Worm (Caenorhabditis elegans) whole organism, L2 larva: ENCODE results near the gene mdh-1.
A peak's percentile ranks its signal among the peaks of the same experiment; 100 is the strongest.

Experiments
- C34F6.9 ChIP-seq: fragments of 150-350 bp; optimal IDR thresholded peaks from 2 replicates; lab custom pipeline; 2014; ENCODE audit warnings: missing biosample characterization, missing genetic modification characterization
- alr-1 ChIP-seq: fragments of 150-350 bp; optimal IDR thresholded peaks from 2 replicates; lab custom pipeline; 2014; ENCODE audit warnings: missing biosample characterization, missing genetic modification characterization
- ama-1 ChIP-seq: fragments of 150-350 bp; optimal IDR thresholded peaks from 2 replicates; lab custom pipeline; 2018; ENCODE audit warnings: inconsistent platforms
- ceh-82 ChIP-seq: fragments of 150-350 bp; optimal IDR thresholded peaks from 2 replicates; lab custom pipeline; 2014; ENCODE audit warnings: missing biosample characterization, missing genetic modification characterization
- crh-2 ChIP-seq: sonication (generic microtip); optimal IDR thresholded peaks from 2 replicates; lab custom pipeline; 2017; ENCODE audit warnings: missing biosample characterization, missing genetic modification characterization
- elt-3 ChIP-seq: sonication (generic microtip); optimal IDR thresholded peaks from 2 replicates; lab custom pipeline; 2017; ENCODE audit warnings: missing biosample characterization, missing genetic modification characterization
- fos-1 ChIP-seq: fragments of 150-350 bp; optimal IDR thresholded peaks from 2 replicates; lab custom pipeline; 2014; ENCODE audit warnings: missing biosample characterization, missing genetic modification characterization
- lin-39 ChIP-seq: fragments of 150-350 bp; optimal IDR thresholded peaks from 2 replicates; lab custom pipeline; 2014; ENCODE audit warnings: missing biosample characterization, missing genetic modification reagents, missing genetic modification characterization
- lsy-2 ChIP-seq, 2 experiments: fragments of 150-350 bp in 1 of 2; sonication (generic microtip) in 1 of 2; optimal IDR thresholded peaks; 2 replicates each; lab custom pipeline; 2014 to 2017; ENCODE audit warnings: missing biosample characterization in 2 of 2, missing genetic modification characterization in 2 of 2
- nhr-10 ChIP-seq: sonication (generic microtip); optimal IDR thresholded peaks from 2 replicates; lab custom pipeline; 2017; ENCODE audit warnings: missing biosample characterization, missing genetic modification characterization
- sma-3 ChIP-seq: sonication (generic microtip); optimal IDR thresholded peaks from 2 replicates; lab custom pipeline; 2016; ENCODE audit warnings: missing genetic modification reagents, missing genetic modification characterization, missing compliant biosample characterization
- snpc-4 ChIP-seq: fragments of 150-350 bp; optimal IDR thresholded peaks from 2 replicates; lab custom pipeline; 2014; ENCODE audit warnings: missing biosample characterization, missing genetic modification characterization
- ztf-11 ChIP-seq: sonication (generic microtip); optimal IDR thresholded peaks from 2 replicates; lab custom pipeline; 2017; ENCODE audit warnings: missing biosample characterization, missing genetic modification characterization
- ztf-4 ChIP-seq: fragments of 150-350 bp; optimal IDR thresholded peaks from 2 replicates; lab custom pipeline; 2014; ENCODE audit warnings: missing biosample characterization, missing genetic modification characterization

ce11 chrV:6487878-6488277 is 28.4 kb downstream of the mdh-1 start:
- TF ChIP-seq ceh-82 (tag; lab: Kevin White, UChicago) (no peak), sma-3 (GFP tag; lab: Kevin White, UChicago) (no peak), alr-1 (no peak), snpc-4 (no peak), ztf-11 (tag; lab: Kevin White, UChicago) (no peak), crh-2 (tag; lab: Kevin White, UChicago) (peak; percentile 67), elt-3 (no peak), lsy-2 (tag; optimal IDR thresholded peaks at IDR 0.05; lab: Kevin White, UChicago) (no peak), ama-1 (lab: Kevin White, UChicago) (peak; percentile 33), lin-39 (no peak), fos-1 (tag; lab: Kevin White, UChicago) (no peak), C34F6.9 (tag; lab: Kevin White, UChicago) (no peak), ztf-4 (tag; lab: Kevin White, UChicago) (no peak), nhr-10 (tag; lab: Kevin White, UChicago) (no peak)
